Fruit fly (Drosophila melanogaster) whole organism, embryonic: Measurements from ENCODE around the gene DIP2.

Experiments used
- ATbp ChIP-seq: fragments of 200-800 bp; sonication (Bioruptor generic); optimal IDR thresholded peaks from 2 replicates; lab custom pipeline; 2017; ENCODE audit warnings: missing biosample characterization, mild to moderate bottlenecking, missing genetic modification characterization, missing genetic modification reagents
- Abd-B ChIP-seq: fragments of 200-800 bp; sonication (Bioruptor generic); optimal IDR thresholded peaks from 2 replicates; lab custom pipeline; 2018; ENCODE audit warnings: missing biosample characterization, mild to moderate bottlenecking, missing genetic modification characterization, moderate library complexity
- Bdp1 ChIP-seq: fragments of 200-800 bp; sonication (Bioruptor generic); optimal IDR thresholded peaks from 3 replicates; lab custom pipeline; 2016; ENCODE audit warnings: missing biosample characterization, missing genetic modification characterization
- CG11696 ChIP-seq: fragments of 200-800 bp; sonication (Bioruptor generic); IDR thresholded peaks from 2 replicates; pipeline ENCODE4 v1.3.6; 2022; ENCODE audit warnings: missing biosample characterization, missing genetic modification characterization
- CG1233 ChIP-seq: fragments of 200-800 bp; sonication (Bioruptor generic); optimal IDR thresholded peaks from 4 replicates; lab custom pipeline; 2018; ENCODE audit warnings: missing biosample characterization, mild to moderate bottlenecking, missing genetic modification characterization
- CG12942 ChIP-seq: fragments of 200-800 bp; sonication (Bioruptor generic); optimal IDR thresholded peaks from 3 replicates; lab custom pipeline; 2016; ENCODE audit warnings: missing biosample characterization, missing genetic modification characterization
- CG14710 ChIP-seq: fragments of 200-800 bp; sonication (Bioruptor generic); optimal IDR thresholded peaks from 3 replicates; lab custom pipeline; 2019; ENCODE audit warnings: missing biosample characterization, mild to moderate bottlenecking, missing genetic modification characterization, moderate library complexity
- CG17802 ChIP-seq: fragments of 200-800 bp; sonication (Bioruptor generic); optimal IDR thresholded peaks from 2 replicates; lab custom pipeline; 2018; ENCODE audit warnings: missing biosample characterization, mild to moderate bottlenecking, missing genetic modification characterization, moderate library complexity
- CG1832 ChIP-seq: fragments of 200-800 bp; sonication (Bioruptor generic); optimal IDR thresholded peaks from 2 replicates; lab custom pipeline; 2017; ENCODE audit warnings: missing biosample characterization, mild to moderate bottlenecking, missing genetic modification characterization, inconsistent platforms
- CG2129 ChIP-seq: fragments of 200-800 bp; sonication (Bioruptor generic); IDR thresholded peaks from 2 replicates; pipeline ENCODE4 v1.3.6; 2022; ENCODE audit warnings: missing biosample characterization, missing genetic modification characterization; ENCODE audit not compliant: partially characterized antibody
- CG6791 ChIP-seq: fragments of 200-800 bp; sonication (Bioruptor generic); IDR thresholded peaks from 3 replicates; pipeline ENCODE4 v1.3.6; 2022; ENCODE audit warnings: missing biosample characterization, missing genetic modification characterization; ENCODE audit not compliant: partially characterized antibody
- CG6813 ChIP-seq: fragments of 200-800 bp; sonication (Bioruptor generic); optimal IDR thresholded peaks from 2 replicates; lab custom pipeline; 2017; ENCODE audit warnings: missing biosample characterization, missing genetic modification characterization, mild to moderate bottlenecking, moderate library complexity, missing genetic modification reagents
- CG8290 ChIP-seq, 3 experiments: fragments of 200-800 bp; sonication (Bioruptor generic); optimal IDR thresholded peaks; 2 replicates each; lab custom pipeline; 2016 to 2019; ENCODE audit warnings: missing biosample characterization in 3 of 3, missing genetic modification characterization in 3 of 3, mild to moderate bottlenecking in 2 of 3, moderate library complexity in 1 of 3
- CG9437 ChIP-seq: fragments of 200-800 bp; sonication (Bioruptor generic); optimal IDR thresholded peaks from 2 replicates; lab custom pipeline; 2018; ENCODE audit warnings: missing biosample characterization, mild to moderate bottlenecking, missing genetic modification characterization
- CG9932 ChIP-seq: fragments of 200-800 bp; sonication (Bioruptor generic); IDR thresholded peaks from 2 replicates; pipeline ENCODE4 v1.3.6; 2022; ENCODE audit warnings: missing biosample characterization, missing genetic modification characterization
- Dref ChIP-seq: fragments of 200-800 bp; sonication (Bioruptor generic); IDR thresholded peaks from 2 replicates; pipeline ENCODE4 v1.3.6; 2022; ENCODE audit warnings: missing biosample characterization, missing genetic modification characterization
- Ets97D ChIP-seq: fragments of 200-800 bp; sonication (Bioruptor generic); optimal IDR thresholded peaks from 3 replicates; lab custom pipeline; 2016; ENCODE audit warnings: missing biosample characterization, missing genetic modification characterization
- Fer2 ChIP-seq: fragments of 200-800 bp; sonication (Bioruptor generic); optimal IDR thresholded peaks from 2 replicates; lab custom pipeline; 2018; ENCODE audit warnings: missing biosample characterization, mild to moderate bottlenecking, missing genetic modification characterization, moderate library complexity
- Fer3 ChIP-seq: fragments of 200-800 bp; sonication (Bioruptor generic); optimal IDR thresholded peaks from 2 replicates; lab custom pipeline; 2018; ENCODE audit warnings: missing biosample characterization, mild to moderate bottlenecking, missing genetic modification characterization, moderate library complexity
- Gug ChIP-seq: fragments of 200-800 bp; sonication (Bioruptor generic); IDR thresholded peaks from 4 replicates; pipeline ENCODE4 v1.3.6; 2022; ENCODE audit warnings: missing biosample characterization, missing genetic modification characterization
- HLH4C ChIP-seq: fragments of 200-800 bp; sonication (Bioruptor generic); IDR thresholded peaks from 3 replicates; pipeline ENCODE4 v1.3.6; 2022; ENCODE audit warnings: missing biosample characterization, missing genetic modification characterization; ENCODE audit not compliant: partially characterized antibody
- Hmx ChIP-seq: fragments of 200-800 bp; sonication (Bioruptor generic); optimal IDR thresholded peaks from 2 replicates; lab custom pipeline; 2016; ENCODE audit warnings: missing biosample characterization, missing genetic modification characterization
- Max ChIP-seq: fragments of 200-800 bp; sonication (Bioruptor generic); optimal IDR thresholded peaks from 2 replicates; lab custom pipeline; 2016; ENCODE audit warnings: missing biosample characterization, mild to moderate bottlenecking, missing genetic modification characterization
- Med ChIP-seq: fragments of 200-800 bp; sonication (Bioruptor generic); peaks from one replicate; lab custom pipeline; 2016; ENCODE audit warnings: missing biosample characterization, missing genetic modification characterization, mild to moderate bottlenecking, inconsistent platforms, moderate library complexity
- NFAT ChIP-seq: fragments of 200-800 bp; sonication (Bioruptor generic); IDR thresholded peaks from 2 replicates; pipeline ENCODE4 v1.3.6; 2022; ENCODE audit warnings: missing biosample characterization, missing genetic modification characterization
- NK7.1 ChIP-seq: fragments of 200-800 bp; sonication (Bioruptor generic); optimal IDR thresholded peaks from 3 replicates; lab custom pipeline; 2016; ENCODE audit warnings: missing biosample characterization, missing genetic modification characterization
- Nf-YC ChIP-seq: fragments of 200-800 bp; optimal IDR thresholded peaks from 3 replicates; lab custom pipeline; 2019; ENCODE audit warnings: missing biosample characterization, mild to moderate bottlenecking, missing genetic modification characterization, moderate library complexity
- Pdp1 ChIP-seq, 2 experiments: fragments of 200-800 bp; sonication (Bioruptor generic); optimal IDR thresholded peaks; 3 replicates each; lab custom pipeline; 2016; ENCODE audit warnings: missing biosample characterization in 2 of 2, missing genetic modification characterization in 2 of 2, mild to moderate bottlenecking in 1 of 2, moderate library complexity in 1 of 2
- Six4 ChIP-seq: fragments of 200-800 bp; sonication (Bioruptor generic); optimal IDR thresholded peaks from 2 replicates; lab custom pipeline; 2016; ENCODE audit warnings: missing biosample characterization, missing genetic modification characterization
- Xrp1 ChIP-seq: fragments of 200-800 bp; sonication (Bioruptor generic); IDR thresholded peaks from 2 replicates; pipeline ENCODE4 v1.3.6; 2022; ENCODE audit warnings: missing biosample characterization, missing genetic modification characterization
- ato ChIP-seq: fragments of 200-800 bp; sonication (Bioruptor generic); IDR thresholded peaks from 2 replicates; pipeline ENCODE4 v1.3.6; 2022; ENCODE audit warnings: missing biosample characterization, missing genetic modification characterization; ENCODE audit not compliant: partially characterized antibody
- bigmax ChIP-seq: fragments of 200-800 bp; sonication (Bioruptor generic); optimal IDR thresholded peaks from 2 replicates; lab custom pipeline; 2018; ENCODE audit warnings: missing biosample characterization, mild to moderate bottlenecking, missing genetic modification characterization
- btn ChIP-seq: fragments of 200-800 bp; sonication (Bioruptor generic); optimal IDR thresholded peaks from 2 replicates; lab custom pipeline; 2016; ENCODE audit warnings: missing biosample characterization, missing genetic modification characterization
- caup ChIP-seq: fragments of 200-800 bp; sonication (Bioruptor generic); optimal IDR thresholded peaks from 3 replicates; lab custom pipeline; 2017; ENCODE audit warnings: missing biosample characterization, mild to moderate bottlenecking, missing genetic modification characterization, moderate library complexity; ENCODE audit not compliant: severe bottlenecking
- danr ChIP-seq: fragments of 200-800 bp; sonication (Bioruptor generic); IDR thresholded peaks from 2 replicates; pipeline ENCODE4 v1.3.6; 2022; ENCODE audit warnings: missing biosample characterization, missing genetic modification characterization
- dati ChIP-seq: fragments of 200-800 bp; sonication (Bioruptor generic); IDR thresholded peaks from 2 replicates; pipeline ENCODE4 v1.3.6; 2022; ENCODE audit warnings: missing biosample characterization, missing genetic modification characterization
- ham ChIP-seq: fragments of 200-800 bp; sonication (Bioruptor generic); IDR thresholded peaks from 2 replicates; pipeline ENCODE4 v1.3.6; 2022; ENCODE audit warnings: missing biosample characterization, missing genetic modification characterization
- inv ChIP-seq: fragments of 200-800 bp; sonication (Bioruptor generic); IDR thresholded peaks from 2 replicates; pipeline ENCODE4 v1.3.6; 2022; ENCODE audit warnings: missing biosample characterization, missing genetic modification characterization; ENCODE audit not compliant: partially characterized antibody
- kay ChIP-seq: fragments of 200-800 bp; sonication (Bioruptor generic); optimal IDR thresholded peaks from 2 replicates; lab custom pipeline; 2016; ENCODE audit warnings: missing biosample characterization, missing genetic modification characterization
- onecut ChIP-seq: fragments of 200-800 bp; sonication (Bioruptor generic); IDR thresholded peaks from 2 replicates; pipeline ENCODE4 v1.3.6; 2022; ENCODE audit warnings: missing biosample characterization, missing genetic modification characterization
- peb ChIP-seq: fragments of 200-800 bp; sonication (Bioruptor generic); IDR thresholded peaks from 2 replicates; pipeline ENCODE4 v1.3.6; 2022; ENCODE audit warnings: missing biosample characterization, missing genetic modification characterization
- rib ChIP-seq: fragments of 200-800 bp; sonication (Bioruptor generic); IDR thresholded peaks from 2 replicates; pipeline ENCODE4 v1.3.6; 2022; ENCODE audit warnings: missing biosample characterization, missing genetic modification characterization
- sc ChIP-seq, 3 experiments: fragments of >200 bp in 2 of 3; fragments of 200-800 bp in 1 of 3; sonication (Bioruptor generic) in 1 of 3; optimal IDR thresholded peaks; 2 replicates in 2 of 3; 3 replicates in 1 of 3; lab custom pipeline; 2017; ENCODE audit warnings: mild to moderate bottlenecking in 1 of 3, missing biosample characterization in 1 of 3, missing genetic modification characterization in 1 of 3, missing genetic modification reagents in 1 of 3
- sens-2 ChIP-seq: fragments of 200-800 bp; sonication (Bioruptor generic); IDR thresholded peaks from 2 replicates; pipeline ENCODE4 v1.3.6; 2022; ENCODE audit warnings: missing biosample characterization, missing genetic modification characterization
- stc ChIP-seq: fragments of 200-800 bp; sonication (Bioruptor generic); IDR thresholded peaks from 2 replicates; pipeline ENCODE4 v1.3.6; 2022; ENCODE audit warnings: missing biosample characterization, missing genetic modification characterization
- sug ChIP-seq: fragments of 200-800 bp; optimal IDR thresholded peaks from 2 replicates; lab custom pipeline; 2019; ENCODE audit warnings: missing biosample characterization, mild to moderate bottlenecking, missing genetic modification characterization, moderate library complexity
- trem ChIP-seq: fragments of 200-800 bp; optimal IDR thresholded peaks from 3 replicates; lab custom pipeline; 2019; ENCODE audit warnings: missing biosample characterization, mild to moderate bottlenecking, missing genetic modification characterization, moderate library complexity
- vnd ChIP-seq: fragments of 200-800 bp; sonication (Bioruptor generic); IDR thresholded peaks from 3 replicates; pipeline ENCODE4 v1.3.6; 2022; ENCODE audit warnings: missing biosample characterization, missing genetic modification characterization; ENCODE audit not compliant: partially characterized antibody
- zen2 ChIP-seq: fragments of 200-800 bp; sonication (Bioruptor generic); IDR thresholded peaks from 3 replicates; pipeline ENCODE4 v1.3.6; 2022; ENCODE audit warnings: missing biosample characterization, missing genetic modification characterization; ENCODE audit not compliant: partially characterized antibody

The DIP2 gene

dm6 chr3L:262724-263177 is 5.0 kb upstream of the DIP2 start (continued):
- TF ChIP-seq ato (GFP tag; lab: Robert Waterston, UW) (peak; percentile 77), CG6813 (GFP tag; lab: Kevin White, UChicago) (no peak), Bdp1 (GFP tag; lab: Kevin White, UChicago) (no peak), CG6791 (GFP tag; lab: Robert Waterston, UW) (peak; percentile 89), Dref (GFP tag; lab: Robert Waterston, UW) (peak; percentile 87), sens-2 (GFP tag; lab: Robert Waterston, UW) (no peak), ATbp (GFP tag; lab: Kevin White, UChicago) (no peak), Six4 (GFP tag; lab: Kevin White, UChicago) (no peak), sug (tag; lab: Kevin White, UChicago) (peak; percentile 93), Xrp1 (no peak), HLH4C (peak; percentile 70), Max (GFP tag; lab: Kevin White, UChicago) (peak; percentile 85), btn (no peak), trem (peak; percentile 70), CG9437 (GFP tag; lab: Kevin White, UChicago) (no peak), bigmax (GFP tag; lab: Kevin White, UChicago) (peak; percentile 96), inv (GFP tag; lab: Robert Waterston, UW) (peak; percentile 71), peb (GFP tag; lab: Robert Waterston, UW) (no peak), CG1233 (GFP tag; lab: Kevin White, UChicago) (peak; percentile 6), caup (GFP tag; lab: Kevin White, UChicago) (peak; percentile 1), Nf-YC (tag; lab: Kevin White, UChicago) (peak; percentile 43), CG11696 (no peak), CG12942 (no peak), stc (no peak), Ets97D (GFP tag; lab: Kevin White, UChicago) (peak; percentile 28), Gug (no peak), Fer2 (tag; lab: Kevin White, UChicago) (no peak), CG17802 (tag; lab: Kevin White, UChicago) (no peak), kay (GFP tag; lab: Kevin White, UChicago) (no peak), Fer3 (tag; lab: Kevin White, UChicago) (no peak), Abd-B (no peak), CG1832 (GFP tag; lab: Kevin White, UChicago) (no peak), Hmx (GFP tag; lab: Kevin White, UChicago) (no peak), Pdp1 (GFP tag; optimal IDR thresholded peaks at IDR 0.05; lab: Kevin White, UChicago) (peak in 1 of 2 experiments; percentile 63), rib (GFP tag; lab: Robert Waterston, UW) (no peak), Med (GFP tag; lab: Kevin White, UChicago) (peak; percentile 79), dati (no peak), NFAT (no peak), sc (optimal IDR thresholded peaks at IDR 0.05; lab: Kevin White, UChicago) (no peak), sc (GFP tag; optimal IDR thresholded peaks at IDR 0.05; lab: Kevin White, UChicago) (no peak), CG9932 (GFP tag; lab: Robert Waterston, UW) (peak; percentile 32; the same call in 1 of the 2 replicates), CG2129 (GFP tag; lab: Robert Waterston, UW) (peak; percentile 67), NK7.1 (GFP tag; lab: Kevin White, UChicago) (no peak), CG14710 (tag; lab: Kevin White, UChicago) (peak; percentile 28), zen2 (GFP tag; lab: Robert Waterston, UW) (peak; percentile 84), CG8290 (GFP tag; optimal IDR thresholded peaks at IDR 0.05; lab: Kevin White, UChicago) (no peak), CG8290 (tag; optimal IDR thresholded peaks at IDR 0.05; lab: Kevin White, UChicago) (peak in 1 of 2 experiments; percentile 51), vnd (GFP tag; lab: Robert Waterston, UW) (peak; percentile 81), onecut (peak; percentile 19; the same call in 1 of the 2 replicates), danr (GFP tag; lab: Robert Waterston, UW) (no peak), ham (no peak)
